Worm (Caenorhabditis elegans): ENCODE results near the gene C24H11.2.
"Not testable (repeated sequence)": the region's sequence is repeated elsewhere in the genome, so short reads cannot be mapped to it uniquely, and the experiment has no call there.

C24H11.2 gene

DNA sequence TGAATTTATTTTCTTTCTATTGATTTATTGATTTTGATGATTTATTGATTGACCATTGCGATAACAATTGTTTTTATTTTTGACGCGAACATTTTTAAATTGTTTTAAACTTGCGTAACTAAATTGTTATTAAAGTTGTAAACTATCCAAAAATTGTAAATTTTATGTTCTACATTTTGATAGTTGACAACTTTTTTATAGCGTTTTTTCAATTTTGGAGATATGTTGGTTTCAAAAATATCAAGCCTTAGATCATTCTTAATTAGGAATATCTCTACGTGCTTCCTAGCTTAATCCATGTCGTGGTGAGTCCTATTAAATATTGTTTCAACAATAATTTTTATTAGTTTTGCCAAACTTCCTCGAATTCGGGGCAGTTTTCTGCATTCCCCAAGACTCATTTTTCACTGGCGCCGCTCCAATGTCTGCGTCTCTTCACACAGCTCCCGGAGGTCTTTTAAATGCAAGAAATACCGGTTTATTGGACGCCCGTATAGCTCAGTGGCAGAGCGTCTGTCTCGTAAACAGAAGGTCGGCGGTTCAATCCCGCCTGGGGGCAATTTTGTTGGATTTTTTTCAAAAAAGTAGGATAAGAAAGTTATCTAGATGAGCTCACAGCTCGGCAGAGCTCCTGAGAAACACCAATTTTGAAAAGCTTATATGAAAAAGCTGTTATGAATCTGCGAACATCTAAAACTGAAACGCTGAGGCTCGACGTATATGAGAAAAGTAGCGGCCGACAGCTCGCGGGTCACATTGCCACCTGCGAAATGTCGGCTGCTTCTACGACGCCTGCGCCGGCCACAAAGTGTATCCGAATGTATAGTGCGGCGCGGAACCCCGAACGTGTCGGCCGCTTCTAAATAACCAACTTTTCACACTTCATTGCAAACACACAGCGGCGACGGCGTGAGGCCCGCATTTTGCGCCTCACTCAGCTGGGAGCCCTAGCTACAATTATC lies at the start of gene C24H11.2:
Gene C24H11.2, minus strand, starts transcription at position 51 of the 962 bp plus-strand sequence.
- TF ChIP-seq fkh-3 (tag; optimal IDR thresholded peaks at IDR 0.05) (peak; percentile 70), rcor-1 (GFP tag; IDR thresholded peaks at IDR 0.05) (peak; percentile 61; the same call in 1 of the 2 replicates), rpc-1 (optimal IDR thresholded peaks at IDR 0.05) (peak; percentile 69), rpc-1 (tag; optimal IDR thresholded peaks at IDR 0.05) (peak; percentile 71), athp-1 (tag; optimal IDR thresholded peaks at IDR 0.05) (peak; percentile 71), F52B5.7 (tag; optimal IDR thresholded peaks at IDR 0.05) (peak; percentile 55), ceh-100 (GFP tag; IDR thresholded peaks at IDR 0.05) (peak; percentile 34; the same call in 1 of the 2 replicates), zfh-2 (GFP tag; conservative IDR thresholded peaks at IDR 0.05) (peak; percentile 83), mes-4 (tag; optimal IDR thresholded peaks at IDR 0.05) (peak; percentile 3), tbp1 (GFP tag; optimal IDR thresholded peaks at IDR 0.05) (peak; percentile 94), attf-5 (GFP tag; optimal IDR thresholded peaks at IDR 0.05) (peak; percentile 59), snpc-1.3 (tag; optimal IDR thresholded peaks at IDR 0.05; ENCODE audit: insufficient read depth) (peak; percentile 22), Y56A3A.18 (GFP tag; IDR thresholded peaks at IDR 0.05) (peak; percentile 85), die-1 (tag; optimal IDR thresholded peaks at IDR 0.05) (peak; percentile 66), cebp-1 (tag; optimal IDR thresholded peaks at IDR 0.05) (peak; percentile 70), mxl-1 (tag; optimal IDR thresholded peaks at IDR 0.05) (peak; percentile 50), egl-44 (GFP tag; IDR thresholded peaks at IDR 0.05) (peak; percentile 82; the same call in 1 of the 2 replicates), hmg-20 (GFP tag; IDR thresholded peaks at IDR 0.05) (peak; percentile 74; the same call in 1 of the 2 replicates), let-526 (GFP tag; IDR thresholded peaks at IDR 0.05) (peak; percentile 73), ztf-22 (GFP tag; optimal IDR thresholded peaks at IDR 0.05) (peak; percentile 68), nhr-90 (tag; optimal IDR thresholded peaks at IDR 0.05) (peak; percentile 64), lin-54 (GFP tag; optimal IDR thresholded peaks at IDR 0.05) (peak; percentile 51), ztf-18 (tag; optimal IDR thresholded peaks at IDR 0.05) (peak; percentile 51), lsl-1 (GFP tag; optimal IDR thresholded peaks at IDR 0.05) (peak; percentile 13), nfyb-1 (GFP tag; IDR thresholded peaks at IDR 0.05) (peak; percentile 76), cebp-2 (GFP tag; IDR thresholded peaks at IDR 0.05) (peak; percentile 68; the same call in 1 of the 2 replicates), ceh-79 (tag; optimal IDR thresholded peaks at IDR 0.05) (peak; percentile 35), nhr-179 (tag; optimal IDR thresholded peaks at IDR 0.05) (peak; percentile 23), ztf-26 (tag; optimal IDR thresholded peaks at IDR 0.05) (peak; percentile 69), sptf-2 (GFP tag; optimal IDR thresholded peaks at IDR 0.05) (peak; percentile 85), bed-2 (GFP tag; IDR thresholded peaks at IDR 0.05) (0 out of 2 replicates have a peak, but pooled peaks have one; percentile 17), lin-26 (GFP tag; IDR thresholded peaks at IDR 0.05) (peak; percentile 91), pbrm-1 (GFP tag; IDR thresholded peaks at IDR 0.05) (peak; percentile 47; the same call in 1 of the 2 replicates), madf-3 (GFP tag; IDR thresholded peaks at IDR 0.05) (0 out of 2 replicates have a peak, but pooled peaks have one; percentile 18), T07F8.4 (tag; optimal IDR thresholded peaks at IDR 0.05) (peak; percentile 28), K11D2.4 (GFP tag; IDR thresholded peaks at IDR 0.05) (0 out of 2 replicates have a peak, but pooled peaks have one; percentile 39), K12H6.12 (tag; optimal IDR thresholded peaks at IDR 0.05) (peak; percentile 56), ztf-3 (GFP tag; optimal IDR thresholded peaks at IDR 0.05) (peak; percentile 38), zim-3 (tag; optimal IDR thresholded peaks at IDR 0.05) (peak; percentile 80), let-607 (tag; optimal IDR thresholded peaks at IDR 0.05) (peak; percentile 34 to 61), B0336.3 (GFP tag; IDR thresholded peaks at IDR 0.05) (peak; percentile 71), repo-1 (tag; optimal IDR thresholded peaks at IDR 0.05) (peak; percentile 73), F22D6.2 (tag; optimal IDR thresholded peaks at IDR 0.05) (peak; percentile 31), B0035.1 (tag; optimal IDR thresholded peaks at IDR 0.05) (peak; percentile 53), B0261.1 (tag; optimal IDR thresholded peaks at IDR 0.05) (peak; percentile 80)
- TF ChIP-seq cebp-1 (GFP tag; IDR thresholded peaks at IDR 0.05), result not testable (repeated sequence)
